In the genomic region with DNA sequence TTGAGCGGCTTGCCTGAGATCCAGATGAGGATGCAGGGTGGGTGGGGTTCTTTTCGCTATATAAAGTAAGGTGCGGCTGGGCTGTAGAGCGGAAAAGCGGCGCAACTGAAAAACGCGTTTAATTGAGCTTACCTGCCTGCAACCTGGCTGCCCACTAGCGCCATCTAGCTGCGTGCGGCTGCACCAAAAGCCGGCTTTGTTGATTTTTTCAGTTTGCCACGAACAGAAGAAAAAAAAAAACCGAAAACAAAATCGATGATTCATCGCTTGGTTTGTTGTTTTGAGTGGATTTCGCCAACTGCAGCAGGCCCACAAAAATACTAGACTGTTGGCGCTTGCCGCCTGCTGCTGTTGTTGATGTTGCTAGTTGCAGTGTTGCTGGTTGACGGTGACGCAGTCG, we compare ENCODE assay signal across 4 fruit fly cellular contexts.
TF ChIP-seq lines count a peak whose summit lies in the region.

No protein-coding gene starts in this region.

- peak; percentile 83 to 85 for TF ChIP-seq CTCF in S2 (optimal IDR thresholded peaks at IDR 0.05; lab: Kevin White, UChicago)
- TF ChIP-seq CTCF in whole organism, embryonic (GFP tag; optimal IDR thresholded peaks at IDR 0.05; lab: Kevin White, UChicago) = peak; percentile 88

TF ChIP-seq in whole organism, embryonic, 481 proteins besides CTCF, POLR2A, EP300 and RAD21:
- TF ChIP-seq Drgx (GFP tag; IDR thresholded peaks at IDR 0.05; lab: Robert Waterston, UW) (peak; percentile 82), Med (GFP tag; lab: Kevin White, UChicago) (peak; percentile 52), CG7556 (GFP tag; optimal IDR thresholded peaks at IDR 0.05; lab: Kevin White, UChicago) (no peak), Fer1 (GFP tag; optimal IDR thresholded peaks at IDR 0.05; lab: Kevin White, UChicago) (no peak), Opbp (GFP tag; IDR thresholded peaks at IDR 0.05; lab: Robert Waterston, UW; ENCODE audit: partially characterized antibody) (0 out of 3 replicates have a peak, but pooled peaks have one; percentile 8), nom (GFP tag; optimal IDR thresholded peaks at IDR 0.05; lab: Kevin White, UChicago) (peak; percentile 52)

TF ChIP-seq in whole organism, prepupa, 60 proteins besides CTCF, POLR2A, EP300 and RAD21 (continues in another document):
- TF ChIP-seq Sox15 (GFP tag; optimal IDR thresholded peaks at IDR 0.05; lab: Kevin White, UChicago) (no peak), Hr4 (GFP tag; optimal IDR thresholded peaks at IDR 0.05; lab: Kevin White, UChicago) (peak; percentile 10), CG6163 (GFP tag; IDR thresholded peaks at IDR 0.05; lab: Robert Waterston, UW) (peak; percentile 79), Hr39 (GFP tag; optimal IDR thresholded peaks at IDR 0.05; lab: Kevin White, UChicago) (no peak), CG3919 (GFP tag; optimal IDR thresholded peaks at IDR 0.05; lab: Kevin White, UChicago) (no peak), CG16779 (tag; optimal IDR thresholded peaks at IDR 0.05; lab: Kevin White, UChicago) (peak; percentile 26), Hr38 (GFP tag; optimal IDR thresholded peaks at IDR 0.05; lab: Kevin White, UChicago) (no peak), Lpt (GFP tag; optimal IDR thresholded peaks at IDR 0.05; lab: Kevin White, UChicago) (peak; percentile 44), CG6808 (GFP tag; optimal IDR thresholded peaks at IDR 0.05; lab: Kevin White, UChicago) (peak; percentile 58), CG8119 (GFP tag; IDR thresholded peaks at IDR 0.05; lab: Robert Waterston, UW) (peak; percentile 85), lz (GFP tag; optimal IDR thresholded peaks at IDR 0.05; lab: Kevin White, UChicago) (no peak), Blimp-1 (GFP tag; optimal IDR thresholded peaks at IDR 0.05; lab: Kevin White, UChicago) (no peak), Met (GFP tag; optimal IDR thresholded peaks at IDR 0.05; lab: Kevin White, UChicago) (no peak), CG4318 (GFP tag; optimal IDR thresholded peaks at IDR 0.05; lab: Kevin White, UChicago) (no peak), achi (GFP tag; optimal IDR thresholded peaks at IDR 0.05; lab: Kevin White, UChicago) (no peak), Smox (GFP tag; optimal IDR thresholded peaks at IDR 0.05; lab: Kevin White, UChicago) (no peak), cyc (GFP tag; optimal IDR thresholded peaks at IDR 0.05; lab: Kevin White, UChicago) (no peak), salr (GFP tag; optimal IDR thresholded peaks at IDR 0.05; lab: Kevin White, UChicago) (no peak), CG3032 (tag; optimal IDR thresholded peaks at IDR 0.05; lab: Kevin White, UChicago) (no peak), pdm3 (GFP tag; optimal IDR thresholded peaks at IDR 0.05; lab: Kevin White, UChicago) (no peak), dsx (GFP tag; optimal IDR thresholded peaks at IDR 0.05; lab: Kevin White, UChicago; ENCODE audit: poor library complexity, severe bottlenecking) (no peak), Sox102F (GFP tag; optimal IDR thresholded peaks at IDR 0.05; lab: Kevin White, UChicago) (no peak), CG6276 (GFP tag; optimal IDR thresholded peaks at IDR 0.05; lab: Kevin White, UChicago) (peak; percentile 69), eg (GFP tag; IDR thresholded peaks at IDR 0.05; lab: Robert Waterston, UW) (peak; percentile 87), CG10631 (GFP tag; optimal IDR thresholded peaks at IDR 0.05; lab: Kevin White, UChicago) (no peak), CG11762 (GFP tag; optimal IDR thresholded peaks at IDR 0.05; lab: Kevin White, UChicago; ENCODE audit: insufficient read depth) (no peak), CG1621 (tag; optimal IDR thresholded peaks at IDR 0.05; lab: Kevin White, UChicago) (no peak), topi (GFP tag; optimal IDR thresholded peaks at IDR 0.05; lab: Kevin White, UChicago) (no peak), CG8632 (GFP tag; optimal IDR thresholded peaks at IDR 0.05; lab: Kevin White, UChicago) (no peak), svp (GFP tag; lab: Kevin White, UChicago) (no peak), CG11294 (GFP tag; IDR thresholded peaks at IDR 0.05; lab: Robert Waterston, UW) (0 out of 2 replicates have a peak, but pooled peaks have one; percentile 20), CG6792 (GFP tag; optimal IDR thresholded peaks at IDR 0.05; lab: Kevin White, UChicago) (no peak), Ets21C (GFP tag; optimal IDR thresholded peaks at IDR 0.05; lab: Kevin White, UChicago) (no peak), CG8319 (GFP tag; optimal IDR thresholded peaks at IDR 0.05; lab: Kevin White, UChicago) (no peak), spab (GFP tag; optimal IDR thresholded peaks at IDR 0.05; lab: Kevin White, UChicago) (no peak), CG6854 (GFP tag; optimal IDR thresholded peaks at IDR 0.05; lab: Kevin White, UChicago) (no peak), fd59A (GFP tag; optimal IDR thresholded peaks at IDR 0.05; lab: Kevin White, UChicago) (no peak), CG32006 (GFP tag; optimal IDR thresholded peaks at IDR 0.05; lab: Kevin White, UChicago) (peak; percentile 28), vri (GFP tag; optimal IDR thresholded peaks at IDR 0.05; lab: Kevin White, UChicago) (no peak), esn (GFP tag; optimal IDR thresholded peaks at IDR 0.05; lab: Kevin White, UChicago) (no peak), Gug (GFP tag; IDR thresholded peaks at IDR 0.05; lab: Robert Waterston, UW) (peak; percentile 38)

TF ChIP-seq in whole organism, pupa, 21 proteins besides CTCF, POLR2A, EP300 and RAD21:
- TF ChIP-seq CG13204 (GFP tag; optimal IDR thresholded peaks at IDR 0.05; lab: Kevin White, UChicago) (peak; percentile 33), CG4496 (GFP tag; IDR thresholded peaks at IDR 0.05; lab: Robert Waterston, UW) (peak; percentile 91), CG8159 (tag; optimal IDR thresholded peaks at IDR 0.05; lab: Kevin White, UChicago) (no peak), rn (GFP tag; IDR thresholded peaks at IDR 0.05; lab: Robert Waterston, UW) (peak; percentile 63; the same call in 1 of the 2 replicates), Pif1A (GFP tag; optimal IDR thresholded peaks at IDR 0.05; lab: Kevin White, UChicago) (peak; percentile 20), CG10348 (GFP tag; IDR thresholded peaks at IDR 0.05; lab: Robert Waterston, UW) (no peak), CG17806 (tag; optimal IDR thresholded peaks at IDR 0.05; lab: Kevin White, UChicago) (no peak), CG12605 (GFP tag; IDR thresholded peaks at IDR 0.05; lab: Robert Waterston, UW) (peak; percentile 86), EcR (GFP tag; optimal IDR thresholded peaks at IDR 0.05; lab: Kevin White, UChicago) (no peak), CG32121 (GFP tag; IDR thresholded peaks at IDR 0.05; lab: Robert Waterston, UW) (peak; percentile 79), CG8301 (tag; optimal IDR thresholded peaks at IDR 0.05; lab: Kevin White, UChicago) (no peak), CG15710 (tag; optimal IDR thresholded peaks at IDR 0.05; lab: Kevin White, UChicago) (peak; percentile 24), Ets98B (GFP tag; IDR thresholded peaks at IDR 0.05; lab: Robert Waterston, UW) (peak; percentile 80), fd96Ca (GFP tag; IDR thresholded peaks at IDR 0.05; lab: Robert Waterston, UW) (peak; percentile 70), Pif1B (GFP tag; optimal IDR thresholded peaks at IDR 0.05; lab: Kevin White, UChicago) (no peak), gl (tag; optimal IDR thresholded peaks at IDR 0.05; lab: Kevin White, UChicago) (peak; percentile 19)
TF ChIP-seq in whole organism, pupa: peak in this region for 10.
